Worm (Caenorhabditis elegans) whole organism, young adult: ENCODE results near the gene F28H6.6.
A peak's percentile ranks its signal among the peaks of the same experiment; 100 is the strongest.

Experiments
- T26A5.8 ChIP-seq: sonication (generic microtip); optimal IDR thresholded peaks from 2 replicates; lab custom pipeline; 2016; ENCODE audit warnings: missing genetic modification characterization, missing compliant biosample characterization
- lsy-27 ChIP-seq: sonication (generic microtip); optimal IDR thresholded peaks from 2 replicates; lab custom pipeline; 2017; ENCODE audit warnings: missing genetic modification characterization, mild to moderate bottlenecking, missing compliant biosample characterization, antibody characterized with exemption, missing genotype, borderline replicate concordance; ENCODE audit not compliant: insufficient read depth

DNA sequence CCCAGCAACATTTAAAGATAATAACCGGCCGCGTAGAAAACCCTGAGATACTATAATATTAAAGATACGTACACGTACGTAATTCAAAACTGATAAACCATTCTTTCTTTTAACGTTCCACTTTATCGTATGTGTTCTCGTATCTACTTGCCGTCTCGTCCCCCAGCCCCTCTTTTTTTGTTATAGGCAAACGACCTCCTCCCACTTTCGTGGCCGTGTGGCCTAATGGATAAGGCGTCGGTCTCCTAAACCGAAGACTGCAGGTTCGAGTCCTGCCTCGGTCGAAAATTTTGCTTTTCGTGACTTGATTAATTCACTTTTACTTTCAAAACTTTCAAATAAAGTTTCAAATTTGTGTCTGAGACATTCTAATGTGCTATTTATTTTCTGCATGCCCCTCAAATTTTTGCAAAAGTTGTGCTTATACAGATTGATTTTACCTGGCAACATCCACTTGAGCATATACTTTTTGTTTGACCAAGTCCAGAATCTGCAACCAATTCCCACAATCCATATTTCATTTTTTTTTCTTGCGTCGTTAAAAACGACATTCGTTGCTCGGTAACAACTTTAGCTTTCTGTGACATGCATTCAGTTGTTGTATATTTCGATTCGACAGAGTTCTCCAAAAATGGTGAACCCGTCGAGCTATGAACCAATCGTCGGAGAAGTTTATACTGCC lies 10.1 kb downstream of the F28H6.6 start, which contains the start of gene F28H6.7:
- TF ChIP-seq T26A5.8 (no peak), lsy-27 (tag; lab: Kevin White, UChicago) (peak; percentile 62)
